Worm (Caenorhabditis elegans): ENCODE results near the gene C34C12.6.

ce11 chrIII:3502215-3502838 lies 19.9 kb downstream of the C34C12.6 start, which contains the start of gene M01F1.8:
- TF ChIP-seq hlh-11 (tag; optimal IDR thresholded peaks at IDR 0.05), result no peak
- no peak for TF ChIP-seq zip-2 (tag; optimal IDR thresholded peaks at IDR 0.05)
- no peak for TF ChIP-seq T20F7.1 (GFP tag; optimal IDR thresholded peaks at IDR 0.05)
- no peak for TF ChIP-seq fkh-10 (GFP tag; optimal IDR thresholded peaks at IDR 0.05)
- TF ChIP-seq aha-1 (tag), result no peak
- TF ChIP-seq mdl-1 (tag; optimal IDR thresholded peaks at IDR 0.05), result no peak
- TF ChIP-seq tag-97 (GFP tag; IDR thresholded peaks at IDR 0.05), result no peak
- TF ChIP-seq nhr-76 (tag; optimal IDR thresholded peaks at IDR 0.05), result no peak
- no peak for TF ChIP-seq zag-1 (tag; optimal IDR thresholded peaks at IDR 0.05)
